Worm (Caenorhabditis elegans) whole organism, dauer: ENCODE measurements around the gene sre-45.

ENCODE experiments used
- unc-62 ChIP-seq: sonication (generic microtip); optimal IDR thresholded peaks from 2 replicates; lab custom pipeline; 2017; ENCODE audit warnings: missing biosample characterization, missing genetic modification reagents, missing genetic modification characterization

The sre-45 gene

ce11 chrII:13567871-13568270 is 50.2 kb downstream of the sre-45 start, which contains the start of gene Y48E1B.3:
Y48E1B.3 (minus strand) TSS chrII:13567971.
- TF ChIP-seq unc-62 (GFP tag; lab: Kevin White, UChicago), result no peak
